Fruit fly (Drosophila melanogaster) whole organism, embryonic: Measurements from ENCODE around the gene Son.
A peak's percentile ranks its signal among the peaks of the same experiment; 100 is the strongest.

Source experiments
- Adf1 ChIP-seq: fragments of 200-800 bp; sonication (Bioruptor generic); IDR thresholded peaks from 2 replicates; pipeline ENCODE4 v1.3.6; 2022; ENCODE audit warnings: missing biosample characterization, missing genetic modification characterization
- Bgb ChIP-seq: fragments of 200-800 bp; sonication (Bioruptor generic); IDR thresholded peaks from 2 replicates; pipeline ENCODE4 v1.3.6; 2022; ENCODE audit warnings: missing biosample characterization, missing genetic modification characterization; ENCODE audit not compliant: partially characterized antibody
- CG10979 ChIP-seq: fragments of 200-800 bp; sonication (Bioruptor generic); optimal IDR thresholded peaks from 2 replicates; lab custom pipeline; 2018; ENCODE audit warnings: missing biosample characterization, mild to moderate bottlenecking, missing genetic modification characterization, moderate library complexity
- CG11085 ChIP-seq: fragments of 200-800 bp; sonication (Bioruptor generic); IDR thresholded peaks from 2 replicates; pipeline ENCODE4 v1.3.6; 2022; ENCODE audit warnings: missing biosample characterization, missing genetic modification characterization
- CG11093 ChIP-seq: fragments of 200-800 bp; sonication (Bioruptor generic); IDR thresholded peaks from 3 replicates; pipeline ENCODE4 v1.3.6; 2022; ENCODE audit warnings: missing biosample characterization, missing genetic modification characterization
- CG12155 ChIP-seq: fragments of 200-800 bp; sonication (Bioruptor generic); optimal IDR thresholded peaks from 3 replicates; lab custom pipeline; 2016; ENCODE audit warnings: missing biosample characterization, missing genetic modification characterization
- CG14050 ChIP-seq: fragments of 200-800 bp; sonication (Bioruptor generic); IDR thresholded peaks from 3 replicates; pipeline ENCODE4 v1.3.6; 2022; ENCODE audit warnings: missing biosample characterization, missing genetic modification characterization
- CG15514 ChIP-seq: fragments of 200-800 bp; sonication (Bioruptor generic); optimal IDR thresholded peaks from 3 replicates; lab custom pipeline; 2017; ENCODE audit warnings: missing biosample characterization, missing genetic modification characterization, mild to moderate bottlenecking, moderate library complexity, missing genetic modification reagents
- CG17568 ChIP-seq: fragments of 200-800 bp; sonication (Bioruptor generic); optimal IDR thresholded peaks from 2 replicates; lab custom pipeline; 2018; ENCODE audit warnings: missing biosample characterization, mild to moderate bottlenecking, missing genetic modification characterization, moderate library complexity
- CG31365 ChIP-seq: fragments of 200-800 bp; sonication (Bioruptor generic); optimal IDR thresholded peaks from 2 replicates; lab custom pipeline; 2018; ENCODE audit warnings: missing biosample characterization, mild to moderate bottlenecking, missing genetic modification characterization
- CG43689 ChIP-seq: fragments of 200-800 bp; sonication (Bioruptor generic); IDR thresholded peaks from 2 replicates; pipeline ENCODE4 v1.3.6; 2022; ENCODE audit warnings: missing biosample characterization, missing genetic modification characterization
- CG4404 ChIP-seq: fragments of 200-800 bp; sonication (Bioruptor generic); IDR thresholded peaks from 2 replicates; pipeline ENCODE4 v1.3.6; 2022; ENCODE audit warnings: missing biosample characterization, missing genetic modification characterization
- CG6654 ChIP-seq: fragments of 200-800 bp; sonication (Bioruptor generic); optimal IDR thresholded peaks from 2 replicates; lab custom pipeline; 2017; ENCODE audit warnings: missing biosample characterization, mild to moderate bottlenecking, missing genetic modification characterization
- CG8290 ChIP-seq, 3 experiments: fragments of 200-800 bp; sonication (Bioruptor generic); optimal IDR thresholded peaks; 2 replicates each; lab custom pipeline; 2016 to 2019; ENCODE audit warnings: missing biosample characterization in 3 of 3, missing genetic modification characterization in 3 of 3, mild to moderate bottlenecking in 2 of 3, moderate library complexity in 1 of 3
- CG8478 ChIP-seq: fragments of >200 bp; optimal IDR thresholded peaks from 2 replicates; lab custom pipeline; 2018
- CG9932 ChIP-seq: fragments of 200-800 bp; sonication (Bioruptor generic); IDR thresholded peaks from 2 replicates; pipeline ENCODE4 v1.3.6; 2022; ENCODE audit warnings: missing biosample characterization, missing genetic modification characterization
- D19B ChIP-seq: fragments of 200-800 bp; sonication (Bioruptor generic); optimal IDR thresholded peaks from 2 replicates; lab custom pipeline; 2017; ENCODE audit warnings: missing biosample characterization, mild to moderate bottlenecking, missing genetic modification characterization
- Dad ChIP-seq: fragments of 200-800 bp; sonication (Bioruptor generic); optimal IDR thresholded peaks from 3 replicates; lab custom pipeline; 2016; ENCODE audit warnings: missing biosample characterization, missing genetic modification characterization
- Deaf1 ChIP-seq: fragments of 200-800 bp; optimal IDR thresholded peaks from 3 replicates; lab custom pipeline; 2019; ENCODE audit warnings: missing biosample characterization, mild to moderate bottlenecking, missing genetic modification characterization, moderate library complexity
- Dref ChIP-seq: fragments of 200-800 bp; sonication (Bioruptor generic); IDR thresholded peaks from 2 replicates; pipeline ENCODE4 v1.3.6; 2022; ENCODE audit warnings: missing biosample characterization, missing genetic modification characterization
- E2f1 ChIP-seq: fragments of 200-800 bp; sonication (Bioruptor generic); IDR thresholded peaks from 2 replicates; pipeline ENCODE4 v1.3.6; 2022; ENCODE audit warnings: missing biosample characterization, missing genetic modification characterization
- Ets65A ChIP-seq: fragments of 200-800 bp; sonication (Bioruptor generic); peaks from one replicate; lab custom pipeline; 2016; ENCODE audit warnings: missing biosample characterization, missing genetic modification characterization
- Ets97D ChIP-seq: fragments of 200-800 bp; sonication (Bioruptor generic); optimal IDR thresholded peaks from 3 replicates; lab custom pipeline; 2016; ENCODE audit warnings: missing biosample characterization, missing genetic modification characterization
- Fer2 ChIP-seq: fragments of 200-800 bp; sonication (Bioruptor generic); optimal IDR thresholded peaks from 2 replicates; lab custom pipeline; 2018; ENCODE audit warnings: missing biosample characterization, mild to moderate bottlenecking, missing genetic modification characterization, moderate library complexity
- HHEX ChIP-seq: fragments of 200-800 bp; sonication (Bioruptor generic); optimal IDR thresholded peaks from 3 replicates; lab custom pipeline; 2017; ENCODE audit warnings: missing biosample characterization, mild to moderate bottlenecking, missing genetic modification characterization, missing genetic modification reagents
- HLH4C ChIP-seq: fragments of 200-800 bp; sonication (Bioruptor generic); IDR thresholded peaks from 3 replicates; pipeline ENCODE4 v1.3.6; 2022; ENCODE audit warnings: missing biosample characterization, missing genetic modification characterization; ENCODE audit not compliant: partially characterized antibody
- Hmx ChIP-seq: fragments of 200-800 bp; sonication (Bioruptor generic); optimal IDR thresholded peaks from 2 replicates; lab custom pipeline; 2016; ENCODE audit warnings: missing biosample characterization, missing genetic modification characterization
- MESR4 ChIP-seq: fragments of 200-800 bp; sonication (Bioruptor generic); optimal IDR thresholded peaks from 2 replicates; lab custom pipeline; 2018; ENCODE audit warnings: missing biosample characterization, mild to moderate bottlenecking, missing genetic modification characterization, moderate library complexity
- Nf-YB ChIP-seq: fragments of 200-800 bp; sonication (Bioruptor generic); optimal IDR thresholded peaks from 3 replicates; lab custom pipeline; 2019; ENCODE audit warnings: missing biosample characterization, mild to moderate bottlenecking, missing genetic modification characterization, moderate library complexity
- Oli ChIP-seq: fragments of 200-800 bp; sonication (Bioruptor generic); optimal IDR thresholded peaks from 2 replicates; lab custom pipeline; 2018; ENCODE audit warnings: missing biosample characterization, mild to moderate bottlenecking, missing genetic modification characterization, moderate library complexity
- Opbp ChIP-seq: fragments of 200-800 bp; sonication (Bioruptor generic); IDR thresholded peaks from 3 replicates; pipeline ENCODE4 v1.3.6; 2022; ENCODE audit warnings: missing biosample characterization, missing genetic modification characterization; ENCODE audit not compliant: partially characterized antibody
- Poxn ChIP-seq: fragments of 200-800 bp; sonication (Bioruptor generic); IDR thresholded peaks from 2 replicates; pipeline ENCODE4 v1.3.6; 2022; ENCODE audit warnings: missing biosample characterization, missing genetic modification characterization
- Ravus ChIP-seq: fragments of 200-800 bp; sonication (Bioruptor generic); IDR thresholded peaks from 2 replicates; pipeline ENCODE4 v1.3.6; 2022; ENCODE audit warnings: missing biosample characterization, missing genetic modification characterization
- Sry-β ChIP-seq: fragments of 200-800 bp; sonication (Bioruptor generic); optimal IDR thresholded peaks from 2 replicates; lab custom pipeline; 2018; ENCODE audit warnings: missing biosample characterization, mild to moderate bottlenecking, missing genetic modification characterization, moderate library complexity
- ara ChIP-seq: fragments of 200-800 bp; sonication (Bioruptor generic); IDR thresholded peaks from 2 replicates; pipeline ENCODE4 v1.3.6; 2022; ENCODE audit warnings: missing biosample characterization, missing genetic modification characterization
- bigmax ChIP-seq: fragments of 200-800 bp; sonication (Bioruptor generic); optimal IDR thresholded peaks from 2 replicates; lab custom pipeline; 2018; ENCODE audit warnings: missing biosample characterization, mild to moderate bottlenecking, missing genetic modification characterization
- corto ChIP-seq: fragments of 200-800 bp; sonication (Bioruptor generic); optimal IDR thresholded peaks from 2 replicates; lab custom pipeline; 2016; ENCODE audit warnings: missing biosample characterization, mild to moderate bottlenecking, missing genetic modification characterization, moderate library complexity
- dati ChIP-seq: fragments of 200-800 bp; sonication (Bioruptor generic); IDR thresholded peaks from 2 replicates; pipeline ENCODE4 v1.3.6; 2022; ENCODE audit warnings: missing biosample characterization, missing genetic modification characterization
- dm ChIP-seq: fragments of 200-800 bp; sonication (Bioruptor generic); optimal IDR thresholded peaks from 3 replicates; lab custom pipeline; 2016; ENCODE audit warnings: missing biosample characterization, missing genetic modification characterization
- gro ChIP-seq: fragments of 200-800 bp; sonication (Bioruptor generic); optimal IDR thresholded peaks from 2 replicates; lab custom pipeline; 2016; ENCODE audit warnings: missing biosample characterization, missing genetic modification characterization
- gsb-n ChIP-seq: fragments of 200-800 bp; sonication (Bioruptor generic); optimal IDR thresholded peaks from 3 replicates; lab custom pipeline; 2018; ENCODE audit warnings: missing biosample characterization, mild to moderate bottlenecking, missing genetic modification characterization
- odd ChIP-seq: fragments of 200-800 bp; sonication (Bioruptor generic); optimal IDR thresholded peaks from 2 replicates; lab custom pipeline; 2017; ENCODE audit warnings: missing biosample characterization, mild to moderate bottlenecking, missing genetic modification characterization
- onecut ChIP-seq: fragments of 200-800 bp; sonication (Bioruptor generic); IDR thresholded peaks from 2 replicates; pipeline ENCODE4 v1.3.6; 2022; ENCODE audit warnings: missing biosample characterization, missing genetic modification characterization
- pb ChIP-seq: fragments of 200-800 bp; sonication (Bioruptor generic); optimal IDR thresholded peaks from 3 replicates; lab custom pipeline; 2016; ENCODE audit warnings: missing biosample characterization, missing genetic modification characterization
- pho ChIP-seq: fragments of 200-800 bp; sonication (Bioruptor generic); optimal IDR thresholded peaks from 2 replicates; lab custom pipeline; 2016; ENCODE audit warnings: missing biosample characterization, missing genetic modification characterization
- salm ChIP-seq: fragments of 200-800 bp; sonication (Bioruptor generic); optimal IDR thresholded peaks from 2 replicates; lab custom pipeline; 2018; ENCODE audit warnings: missing biosample characterization, mild to moderate bottlenecking, missing genetic modification characterization
- slbo ChIP-seq: fragments of 200-800 bp; sonication (Bioruptor generic); IDR thresholded peaks from 2 replicates; pipeline ENCODE4 v1.3.6; 2022; ENCODE audit warnings: missing biosample characterization, missing genetic modification characterization
- sr ChIP-seq: fragments of 200-800 bp; sonication (Bioruptor generic); IDR thresholded peaks from 3 replicates; pipeline ENCODE4 v1.3.6; 2022; ENCODE audit warnings: missing biosample characterization, missing genetic modification characterization
- vvl ChIP-seq: fragments of 200-800 bp; sonication (Bioruptor generic); IDR thresholded peaks from 2 replicates; pipeline ENCODE4 v1.3.6; 2022; ENCODE audit warnings: missing biosample characterization, missing genetic modification characterization
- zen2 ChIP-seq: fragments of 200-800 bp; sonication (Bioruptor generic); IDR thresholded peaks from 3 replicates; pipeline ENCODE4 v1.3.6; 2022; ENCODE audit warnings: missing biosample characterization, missing genetic modification characterization; ENCODE audit not compliant: partially characterized antibody

The Son gene

DNA sequence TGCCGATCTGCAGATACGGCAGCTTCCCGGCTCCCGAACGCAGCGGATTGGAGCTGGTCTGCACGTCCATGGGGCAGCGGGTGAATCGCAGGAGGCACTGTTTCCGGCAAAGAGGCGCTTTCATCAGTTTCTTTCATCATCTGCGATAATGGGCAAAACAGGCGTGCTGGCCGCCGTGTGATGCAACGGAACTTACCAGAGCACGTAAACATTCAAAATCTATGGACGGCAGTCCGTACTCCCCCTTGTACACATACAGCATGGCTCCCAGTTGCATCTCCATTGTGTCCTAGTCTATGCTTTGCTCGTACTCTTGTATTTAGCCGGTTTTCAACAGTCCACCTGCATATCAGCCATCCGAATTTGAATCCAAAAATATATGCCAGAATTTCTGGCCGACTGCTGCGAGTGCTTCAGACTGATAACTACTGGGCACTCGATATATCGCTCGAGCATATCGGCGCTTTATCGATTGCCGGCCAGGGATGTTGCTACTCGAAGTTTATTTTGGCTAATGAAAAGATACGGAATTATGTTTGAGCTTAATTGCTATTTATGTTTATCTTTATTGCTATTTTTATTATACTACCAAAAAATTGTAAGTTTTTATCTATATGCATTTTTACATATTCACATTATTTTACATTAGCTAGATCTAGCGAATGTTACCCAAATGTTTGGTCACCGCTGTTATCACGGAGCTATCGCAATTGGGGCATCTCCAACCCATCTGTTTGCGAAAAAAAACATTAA is 14.4 kb upstream of the Son start, which contains the start of the genes CG9393 and Vps45 (continued):
- TF ChIP-seq Deaf1 (tag; lab: Kevin White, UChicago) (no peak), Dref (peak; percentile 91), CG15514 (peak; percentile 67), ara (GFP tag; lab: Robert Waterston, UW) (peak; percentile 37), gsb-n (tag; lab: Kevin White, UChicago) (no peak), Hmx (GFP tag; lab: Kevin White, UChicago) (no peak), Fer2 (tag; lab: Kevin White, UChicago) (peak; percentile 58), salm (no peak), MESR4 (GFP tag; lab: Kevin White, UChicago) (peak; percentile 34), CG8290 (GFP tag; optimal IDR thresholded peaks at IDR 0.05; lab: Kevin White, UChicago) (peak; percentile 47), CG8290 (tag; optimal IDR thresholded peaks at IDR 0.05; lab: Kevin White, UChicago) (no peak), CG10979 (tag; lab: Kevin White, UChicago) (peak; percentile 45), CG11085 (GFP tag; lab: Robert Waterston, UW) (peak; percentile 49; the same call in 1 of the 2 replicates), zen2 (GFP tag; lab: Robert Waterston, UW) (peak; percentile 81), CG14050 (GFP tag; lab: Robert Waterston, UW) (no peak), CG17568 (GFP tag; lab: Kevin White, UChicago) (no peak), CG4404 (GFP tag; lab: Robert Waterston, UW) (no peak; the same call in none of the 2 replicates), sr (no peak), Adf1 (GFP tag; lab: Robert Waterston, UW) (peak; percentile 9; the same call in 1 of the 2 replicates), Oli (tag; lab: Kevin White, UChicago) (peak; percentile 27), Dad (GFP tag; lab: Kevin White, UChicago) (peak; percentile 64), CG43689 (no peak), dati (GFP tag; lab: Robert Waterston, UW) (no peak), gro (GFP tag; lab: Kevin White, UChicago) (peak; percentile 56), onecut (0 out of 2 replicates have a peak, but pooled peaks have one; percentile 18), Opbp (GFP tag; lab: Robert Waterston, UW) (peak; percentile 90), Bgb (peak; percentile 94), HLH4C (GFP tag; lab: Robert Waterston, UW) (peak; percentile 94), pb (no peak), CG9932 (GFP tag; lab: Robert Waterston, UW) (peak; percentile 84), Sry-β (GFP tag; lab: Kevin White, UChicago) (peak; percentile 96), dm (GFP tag; lab: Kevin White, UChicago) (peak; percentile 76), CG12155 (GFP tag; lab: Kevin White, UChicago) (peak; percentile 63), pho (peak; percentile 81), odd (GFP tag; lab: Kevin White, UChicago) (no peak), Nf-YB (GFP tag; lab: Kevin White, UChicago) (peak; percentile 17), Ets65A (GFP tag; lab: Kevin White, UChicago) (peak; percentile 97), vvl (GFP tag; lab: Robert Waterston, UW) (peak; percentile 64), CG6654 (GFP tag; lab: Kevin White, UChicago) (no peak), CG31365 (tag; lab: Kevin White, UChicago) (no peak), D19B (no peak), Poxn (GFP tag; lab: Robert Waterston, UW) (no peak), Ravus (GFP tag; lab: Robert Waterston, UW) (no peak; the same call in 1 of the 2 replicates), bigmax (GFP tag; lab: Kevin White, UChicago) (no peak), CG11093 (GFP tag; lab: Robert Waterston, UW) (no peak), CG8478 (lab: Kevin White, UChicago) (no peak), E2f1 (peak; percentile 16; the same call in 1 of the 2 replicates), corto (GFP tag; lab: Kevin White, UChicago) (no peak), HHEX (GFP tag; lab: Kevin White, UChicago) (no peak), slbo (GFP tag; lab: Robert Waterston, UW) (peak; percentile 76), Ets97D (GFP tag; lab: Kevin White, UChicago) (peak; percentile 77)
